Worm (Caenorhabditis elegans): ENCODE results near the gene Y57G11A.5.

DNA sequence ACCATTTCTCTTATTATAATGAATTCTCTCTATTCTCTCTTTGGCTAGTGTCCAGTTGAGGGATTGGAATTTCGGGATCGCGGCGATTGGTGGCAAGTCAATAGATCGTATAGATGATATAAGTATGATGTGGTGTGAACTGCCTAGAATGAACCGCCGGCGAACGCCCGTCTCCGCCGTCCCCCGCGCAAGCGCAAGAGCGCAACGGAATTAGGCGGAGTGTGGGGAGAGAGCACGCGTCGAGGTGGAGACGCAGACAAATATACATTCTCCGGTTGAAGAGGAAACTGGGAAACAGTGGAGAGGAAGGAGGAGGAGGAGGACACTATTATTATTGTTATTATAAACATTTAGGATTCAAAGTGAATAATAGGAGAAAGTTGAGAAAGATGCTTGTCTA lies 15.8 kb downstream of the Y57G11A.5 start:
- TF ChIP-seq W03F9.2 (tag; optimal IDR thresholded peaks at IDR 0.05) (no peak), him-1 (tag; optimal IDR thresholded peaks at IDR 0.05) (no peak)

Measured in whole organism, L4/young adult.